Worm (Caenorhabditis elegans): ENCODE measurements around the gene ZK354.2.

ce11 chrIV:5294467-5294866 is 18.7 kb upstream of the ZK354.2 start:
- TF ChIP-seq elt-2 (tag; optimal IDR thresholded peaks at IDR 0.05) (no peak), ceh-22 (tag; optimal IDR thresholded peaks at IDR 0.05) (no peak), fkh-10 (GFP tag; optimal IDR thresholded peaks at IDR 0.05) (no peak), unc-86 (tag; optimal IDR thresholded peaks at IDR 0.05) (no peak), eyg-1 (tag; optimal IDR thresholded peaks at IDR 0.05) (no peak), unc-3 (GFP tag; conservative IDR thresholded peaks at IDR 0.05) (no peak), unc-3 (tag; optimal IDR thresholded peaks at IDR 0.05) (no peak), ttx-3 (tag; optimal IDR thresholded peaks at IDR 0.05) (no peak)
